Worm (Caenorhabditis elegans) whole organism, young adult: ENCODE measurements around the gene npr-22.

Experiments used
- B0035.1 ChIP-seq: sonication (generic microtip); optimal IDR thresholded peaks from 2 replicates; lab custom pipeline; 2016; ENCODE audit warnings: missing genetic modification characterization, mild to moderate bottlenecking, missing compliant biosample characterization, missing genotype, missing genetic modification reagents
- F55B11.4 ChIP-seq: sonication (generic microtip); optimal IDR thresholded peaks from 2 replicates; lab custom pipeline; 2016; ENCODE audit warnings: missing compliant biosample characterization, missing genetic modification characterization, borderline replicate concordance; ENCODE audit not compliant: insufficient read depth
- F57C9.4 ChIP-seq: sonication (generic microtip); optimal IDR thresholded peaks from 2 replicates; lab custom pipeline; 2017; ENCODE audit warnings: mild to moderate bottlenecking, missing genetic modification characterization, missing compliant biosample characterization
- K12H6.12 ChIP-seq: fragments of 200-800 bp; sonication (Bioruptor generic); optimal IDR thresholded peaks from 2 replicates; lab custom pipeline; 2018; ENCODE audit warnings: mild to moderate bottlenecking, missing genetic modification characterization, missing compliant biosample characterization
- ama-1 ChIP-seq, 3 experiments: fragments of 150-350 bp in 1 of 3; sonication (generic microtip) in 2 of 3; optimal IDR thresholded peaks; 2 replicates each; lab custom pipeline; 2014 to 2018; ENCODE audit warnings: missing biosample characterization in 2 of 3, missing genetic modification characterization in 2 of 3, missing genetic modification reagents in 2 of 3
- attf-5 ChIP-seq: fragments of 200-800 bp; sonication (Bioruptor generic); optimal IDR thresholded peaks from 2 replicates; lab custom pipeline; 2018; ENCODE audit warnings: mild to moderate bottlenecking, missing genetic modification characterization, missing compliant biosample characterization
- cebp-1 ChIP-seq, 2 experiments: fragments of 200-800 bp in 1 of 2; sonication (Bioruptor generic) in 1 of 2; sonication (generic microtip) in 1 of 2; IDR thresholded peaks in 1 of 2; optimal IDR thresholded peaks in 1 of 2; 2 replicates each; pipeline versions ENCODE4 v1.3.6 to Lab custom; 2017 to 2022; ENCODE audit warnings: missing compliant biosample characterization in 2 of 2, missing genetic modification characterization in 2 of 2, mild to moderate bottlenecking in 1 of 2, missing genetic modification reagents in 1 of 2, moderate library complexity in 1 of 2
- ceh-27 ChIP-seq: fragments of 200-800 bp; sonication (Bioruptor generic); optimal IDR thresholded peaks from 2 replicates; lab custom pipeline; 2018; ENCODE audit warnings: mild to moderate bottlenecking, missing genetic modification characterization, moderate library complexity, missing compliant biosample characterization
- ceh-40 ChIP-seq: fragments of 200-800 bp; sonication (Bioruptor generic); IDR thresholded peaks from 2 replicates; pipeline ENCODE4 v1.3.6; 2022; ENCODE audit warnings: missing genetic modification characterization, missing compliant biosample characterization
- egrh-3 ChIP-seq: fragments of 200-800 bp; sonication (Bioruptor generic); IDR thresholded peaks from 2 replicates; pipeline ENCODE4 v1.3.6; 2022; ENCODE audit warnings: missing genetic modification reagents, missing genetic modification characterization, missing compliant biosample characterization
- ets-4 ChIP-seq: fragments of 200-800 bp; sonication (Bioruptor generic); optimal IDR thresholded peaks from 2 replicates; lab custom pipeline; 2018; ENCODE audit warnings: mild to moderate bottlenecking, missing genetic modification characterization, missing compliant biosample characterization
- fkh-3 ChIP-seq: sonication (generic microtip); optimal IDR thresholded peaks from 2 replicates; lab custom pipeline; 2016; ENCODE audit warnings: mild to moderate bottlenecking, missing genetic modification characterization, missing compliant biosample characterization
- gei-17 ChIP-seq: fragments of 200-800 bp; sonication (Bioruptor generic); optimal IDR thresholded peaks from 2 replicates; lab custom pipeline; 2018; ENCODE audit warnings: mild to moderate bottlenecking, missing genetic modification characterization, missing compliant biosample characterization
- hmg-20 ChIP-seq: fragments of 200-800 bp; sonication (Bioruptor generic); IDR thresholded peaks from 2 replicates; pipeline ENCODE4 v1.3.6; 2022; ENCODE audit warnings: missing genetic modification reagents, missing genetic modification characterization, missing compliant biosample characterization
- let-607 ChIP-seq, 2 experiments: fragments of 200-800 bp in 1 of 2; sonication (Bioruptor generic) in 1 of 2; sonication (generic microtip) in 1 of 2; optimal IDR thresholded peaks; 2 replicates each; lab custom pipeline; 2016 to 2018; ENCODE audit warnings: mild to moderate bottlenecking in 2 of 2, missing compliant biosample characterization in 2 of 2, missing genetic modification characterization in 2 of 2, moderate library complexity in 2 of 2, missing genotype in 1 of 2
- lin-26 ChIP-seq: fragments of 200-800 bp; sonication (Bioruptor generic); IDR thresholded peaks from 2 replicates; pipeline ENCODE4 v1.3.6; 2022; ENCODE audit warnings: missing genetic modification reagents, missing genetic modification characterization, missing compliant biosample characterization
- lin-35 ChIP-seq, 3 experiments: fragments of 150-350 bp in 2 of 3; sonication (generic microtip) in 1 of 3; optimal IDR thresholded peaks; 2 replicates each; lab custom pipeline; 2014 to 2018; ENCODE audit warnings: missing biosample characterization in 3 of 3, missing genetic modification characterization in 3 of 3, missing genetic modification reagents in 3 of 3
- lin-40 ChIP-seq: sonication (generic microtip); optimal IDR thresholded peaks from 2 replicates; lab custom pipeline; 2016; ENCODE audit warnings: missing genetic modification characterization, mild to moderate bottlenecking, missing compliant biosample characterization, missing genotype, missing genetic modification reagents
- lir-1 ChIP-seq: fragments of 200-800 bp; sonication (Bioruptor generic); conservative IDR thresholded peaks from 2 replicates; pipeline ENCODE4 v1.3.6; 2022; ENCODE audit warnings: missing genetic modification reagents, missing genetic modification characterization, missing compliant biosample characterization
- madf-8 ChIP-seq: fragments of 200-800 bp; sonication (Bioruptor generic); conservative IDR thresholded peaks from 2 replicates; pipeline ENCODE4 v1.3.6; 2022; ENCODE audit warnings: missing genetic modification reagents, missing genetic modification characterization, missing compliant biosample characterization
- nhr-80 ChIP-seq: sonication (generic microtip); optimal IDR thresholded peaks from 2 replicates; lab custom pipeline; 2016; ENCODE audit warnings: missing genetic modification characterization, missing compliant biosample characterization
- pbrm-1 ChIP-seq: fragments of 200-800 bp; sonication (Bioruptor generic); IDR thresholded peaks from 2 replicates; pipeline ENCODE4 v1.3.6; 2022; ENCODE audit warnings: missing genetic modification reagents, missing genetic modification characterization, missing compliant biosample characterization
- rcor-1 ChIP-seq: fragments of 200-800 bp; sonication (Bioruptor generic); IDR thresholded peaks from 2 replicates; pipeline ENCODE4 v1.3.6; 2022; ENCODE audit warnings: missing genetic modification reagents, missing genetic modification characterization, missing compliant biosample characterization
- repo-1 ChIP-seq: sonication (generic microtip); optimal IDR thresholded peaks from 2 replicates; lab custom pipeline; 2017; ENCODE audit warnings: mild to moderate bottlenecking, missing genetic modification characterization, missing compliant biosample characterization
- sdz-38 ChIP-seq: sonication (generic microtip); optimal IDR thresholded peaks from 2 replicates; lab custom pipeline; 2016; ENCODE audit warnings: missing genotype, missing genetic modification characterization, missing compliant biosample characterization
- snpc-1.1 ChIP-seq: sonication (generic microtip); optimal IDR thresholded peaks from 2 replicates; lab custom pipeline; 2017; ENCODE audit warnings: missing genetic modification characterization, mild to moderate bottlenecking, missing compliant biosample characterization, antibody characterized with exemption, moderate library complexity, missing genotype, missing genetic modification reagents; ENCODE audit not compliant: insufficient read depth
- somi-1 ChIP-seq: fragments of 200-800 bp; sonication (Bioruptor generic); optimal IDR thresholded peaks from 2 replicates; lab custom pipeline; 2018; ENCODE audit warnings: mild to moderate bottlenecking, missing genetic modification characterization, missing compliant biosample characterization
- sptf-2 ChIP-seq: fragments of 200-800 bp; sonication (Bioruptor generic); optimal IDR thresholded peaks from 2 replicates; lab custom pipeline; 2018; ENCODE audit warnings: mild to moderate bottlenecking, missing genetic modification characterization, missing compliant biosample characterization
- tbx-9 ChIP-seq: sonication (generic microtip); optimal IDR thresholded peaks from 2 replicates; lab custom pipeline; 2016; ENCODE audit warnings: borderline replicate concordance, missing genetic modification characterization, inconsistent platforms, missing compliant biosample characterization
- unc-130 ChIP-seq: sonication (generic microtip); optimal IDR thresholded peaks from 2 replicates; lab custom pipeline; 2016; ENCODE audit warnings: missing genetic modification reagents, missing genetic modification characterization, missing compliant biosample characterization
- unc-62 ChIP-seq: fragments of 150-350 bp; optimal IDR thresholded peaks from 2 replicates; lab custom pipeline; 2014; ENCODE audit warnings: missing biosample characterization, missing genetic modification reagents, missing genetic modification characterization
- zfh-2 ChIP-seq: fragments of 200-800 bp; sonication (Bioruptor generic); conservative IDR thresholded peaks from 2 replicates; pipeline ENCODE4 v1.3.6; 2022; ENCODE audit warnings: missing genetic modification reagents, missing genetic modification characterization, missing compliant biosample characterization
- ztf-18 ChIP-seq: sonication (generic microtip); optimal IDR thresholded peaks from 2 replicates; lab custom pipeline; 2016; ENCODE audit warnings: missing genotype, mild to moderate bottlenecking, missing genetic modification characterization, missing compliant biosample characterization
- ztf-25 ChIP-seq: fragments of 200-800 bp; sonication (Bioruptor generic); IDR thresholded peaks from 2 replicates; pipeline ENCODE4 v1.3.6; 2022; ENCODE audit warnings: missing genetic modification reagents, missing genetic modification characterization, missing compliant biosample characterization
- ztf-26 ChIP-seq: sonication (generic microtip); optimal IDR thresholded peaks from 2 replicates; lab custom pipeline; 2017; ENCODE audit warnings: missing genetic modification characterization, missing compliant biosample characterization
- ztf-6 ChIP-seq: fragments of 200-800 bp; sonication (Bioruptor generic); IDR thresholded peaks from 2 replicates; pipeline ENCODE4 v1.3.6; 2022; ENCODE audit warnings: missing genetic modification reagents, missing genetic modification characterization, missing compliant biosample characterization

npr-22 gene

DNA sequence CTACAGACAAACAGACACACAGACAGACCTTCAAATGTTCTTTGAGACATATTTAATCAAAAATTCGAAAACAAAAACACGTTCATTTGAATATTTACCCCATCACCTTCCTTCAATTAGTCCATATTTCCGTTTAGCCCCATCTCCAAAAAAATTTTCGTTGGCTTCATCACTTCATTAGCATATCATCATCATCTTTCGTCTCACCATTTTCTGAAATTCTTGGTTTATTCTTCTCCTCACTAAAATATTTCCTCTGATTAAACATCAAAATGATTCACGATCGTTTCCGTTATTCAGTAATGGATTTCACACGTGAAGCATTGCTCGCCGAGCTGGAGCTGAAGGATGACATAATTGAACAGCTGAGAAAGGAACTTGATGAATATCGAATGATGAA, 38.6 kb upstream of the npr-22 start, which contains the start of gene pkg-2:
Gene pkg-2, plus strand, starts transcription at position 301 of the 400 bp plus-strand sequence.
- TF ChIP-seq repo-1 (no peak), rcor-1 (no peak)

DNA sequence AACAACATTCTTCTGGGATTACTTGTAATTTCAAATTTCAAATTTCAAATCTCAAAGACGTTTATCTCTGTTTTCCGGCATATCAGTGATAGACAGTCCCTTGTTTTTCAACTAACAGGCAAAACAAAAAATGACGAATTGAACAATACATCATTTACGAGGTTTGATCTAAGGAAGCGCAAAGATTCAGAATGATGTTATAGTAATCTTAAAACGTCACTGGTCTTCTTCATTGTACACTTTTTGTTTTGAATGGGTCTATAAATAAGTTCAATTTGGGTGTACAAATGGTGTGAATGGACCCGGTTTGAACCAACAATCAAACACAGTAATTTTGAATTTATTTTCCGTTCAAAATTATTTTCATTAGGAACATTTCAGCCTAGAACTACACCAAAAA, 35.3 kb upstream of the npr-22 start:
- no peak for TF ChIP-seq ceh-27
- no peak for TF ChIP-seq ceh-40 (GFP tag; lab: Robert Waterston, UW)
- TF ChIP-seq snpc-1.1 (tag; lab: Kevin White, UChicago) = no peak
- no peak for TF ChIP-seq B0035.1 (tag; lab: Kevin White, UChicago)
- TF ChIP-seq let-607 (tag; optimal IDR thresholded peaks at IDR 0.05; lab: Kevin White, UChicago) = no peak
- TF ChIP-seq ets-4 (GFP tag; lab: Kevin White, UChicago) = no peak
- TF ChIP-seq F55B11.4 (tag; lab: Kevin White, UChicago) = no peak
- no peak for TF ChIP-seq ama-1 (optimal IDR thresholded peaks at IDR 0.05; lab: Kevin White, UChicago)
- TF ChIP-seq ama-1 (GFP tag; optimal IDR thresholded peaks at IDR 0.05; lab: Kevin White, UChicago) = no peak
- TF ChIP-seq, all 124 proteins: peak for 0

DNA sequence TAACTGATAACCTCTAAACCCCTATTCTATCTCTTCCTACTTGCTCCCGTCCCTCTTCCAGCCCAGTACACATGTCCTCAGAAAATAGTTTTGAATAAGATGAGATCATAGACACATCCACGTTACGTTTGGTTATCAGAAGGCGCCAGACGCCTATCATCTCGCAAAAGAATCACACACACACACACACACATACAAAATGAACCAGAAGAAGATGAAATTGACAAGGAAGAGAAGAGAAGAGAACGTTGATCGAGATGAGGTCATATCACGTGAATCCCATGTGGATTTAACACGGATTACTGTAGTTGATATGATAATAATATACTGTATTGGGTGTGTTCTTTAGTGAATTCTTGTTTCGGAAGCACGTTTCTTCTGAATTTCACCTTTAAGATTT, 33.2 kb upstream of the npr-22 start:
- TF ChIP-seq unc-130 (GFP tag; lab: Kevin White, UChicago) (no peak), sdz-38 (tag; lab: Kevin White, UChicago) (no peak), egrh-3 (GFP tag; lab: Robert Waterston, UW) (no peak), ztf-6 (GFP tag; lab: Robert Waterston, UW) (no peak), lin-26 (GFP tag; lab: Robert Waterston, UW) (0 out of 2 replicates have a peak, but pooled peaks have one; percentile 40), pbrm-1 (GFP tag; lab: Robert Waterston, UW) (no peak), sptf-2 (no peak), cebp-1 (GFP tag; IDR thresholded peaks at IDR 0.05; lab: Robert Waterston, UW) (no peak), cebp-1 (tag; optimal IDR thresholded peaks at IDR 0.05; lab: Kevin White, UChicago) (no peak), hmg-20 (no peak), lin-40 (tag; lab: Kevin White, UChicago) (peak; percentile 21), let-607 (tag; optimal IDR thresholded peaks at IDR 0.05; lab: Kevin White, UChicago) (no peak), somi-1 (peak; percentile 67), nhr-80 (no peak), fkh-3 (tag; lab: Kevin White, UChicago) (no peak), ztf-18 (tag; lab: Kevin White, UChicago) (no peak), ztf-26 (tag; lab: Kevin White, UChicago) (no peak), unc-62 (GFP tag; lab: Kevin White, UChicago) (no peak), madf-8 (GFP tag; lab: Robert Waterston, UW) (no peak), tbx-9 (no peak), K12H6.12 (tag; lab: Kevin White, UChicago) (peak; percentile 16), attf-5 (no peak), gei-17 (GFP tag; lab: Kevin White, UChicago) (no peak), ztf-25 (no peak), lin-35 (GFP tag; optimal IDR thresholded peaks at IDR 0.05; lab: Kevin White, UChicago) (no peak), lir-1 (GFP tag; lab: Robert Waterston, UW) (no peak)
- TF ChIP-seq, all 124 proteins: peak for 4

DNA sequence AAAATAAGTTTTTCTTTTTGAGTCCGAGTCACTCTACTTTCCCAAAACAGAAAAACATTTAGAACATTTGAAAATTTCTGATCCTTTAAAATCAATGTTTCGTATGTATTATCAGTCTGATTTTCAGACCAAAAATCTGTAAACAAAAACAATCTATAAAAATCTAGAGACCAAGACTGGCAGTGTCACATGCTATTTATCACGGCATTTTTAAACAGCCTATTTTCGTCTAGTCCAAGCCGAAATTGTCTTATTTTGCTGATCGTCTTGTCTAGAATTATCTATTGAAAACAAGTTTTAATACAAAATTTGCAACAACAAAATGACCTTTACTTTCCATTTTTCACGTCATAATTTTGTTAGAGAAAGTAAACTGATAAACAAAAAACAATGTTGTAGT, 32.7 kb upstream of the npr-22 start:
- no peak for TF ChIP-seq F57C9.4 (tag; lab: Kevin White, UChicago)
- no peak for TF ChIP-seq zfh-2 (GFP tag; lab: Robert Waterston, UW)
- TF ChIP-seq hmg-20 = no peak
